Worm (Caenorhabditis elegans) whole organism, young adult: ENCODE measurements around the gene mec-7.

Experiments used
- B0019.2 ChIP-seq: fragments of 200-800 bp; sonication (Bioruptor generic); conservative IDR thresholded peaks from 2 replicates; pipeline ENCODE4 v1.3.6; 2022; ENCODE audit warnings: missing genetic modification reagents, missing genetic modification characterization, missing compliant biosample characterization
- D2030.7 ChIP-seq: fragments of 200-800 bp; sonication (Bioruptor generic); IDR thresholded peaks from 2 replicates; pipeline ENCODE4 v1.3.6; 2022; ENCODE audit warnings: missing genetic modification reagents, missing genetic modification characterization, missing compliant biosample characterization
- F55B11.4 ChIP-seq: sonication (generic microtip); optimal IDR thresholded peaks from 2 replicates; lab custom pipeline; 2016; ENCODE audit warnings: missing compliant biosample characterization, missing genetic modification characterization, borderline replicate concordance; ENCODE audit not compliant: insufficient read depth
- F57C9.4 ChIP-seq: sonication (generic microtip); optimal IDR thresholded peaks from 2 replicates; lab custom pipeline; 2017; ENCODE audit warnings: mild to moderate bottlenecking, missing genetic modification characterization, missing compliant biosample characterization
- K11D2.4 ChIP-seq: fragments of 200-800 bp; sonication (Bioruptor generic); IDR thresholded peaks from 2 replicates; pipeline ENCODE4 v1.3.6; 2022; ENCODE audit warnings: missing genetic modification reagents, missing genetic modification characterization, missing compliant biosample characterization
- K12H6.12 ChIP-seq: fragments of 200-800 bp; sonication (Bioruptor generic); optimal IDR thresholded peaks from 2 replicates; lab custom pipeline; 2018; ENCODE audit warnings: mild to moderate bottlenecking, missing genetic modification characterization, missing compliant biosample characterization
- T26A5.8 ChIP-seq: sonication (generic microtip); optimal IDR thresholded peaks from 2 replicates; lab custom pipeline; 2016; ENCODE audit warnings: missing genetic modification characterization, missing compliant biosample characterization
- Y56A3A.18 ChIP-seq: fragments of 200-800 bp; sonication (Bioruptor generic); IDR thresholded peaks from 2 replicates; pipeline ENCODE4 v1.3.6; 2022; ENCODE audit warnings: missing genetic modification reagents, missing genetic modification characterization, missing compliant biosample characterization
- Y67H2A.10 ChIP-seq: fragments of 200-800 bp; sonication (Bioruptor generic); conservative IDR thresholded peaks from 2 replicates; pipeline ENCODE4 v1.3.6; 2022; ENCODE audit warnings: missing genetic modification reagents, missing genetic modification characterization, missing compliant biosample characterization
- Y95B8A.8 ChIP-seq: fragments of 200-800 bp; sonication (Bioruptor generic); IDR thresholded peaks from 2 replicates; pipeline ENCODE4 v1.3.6; 2022; ENCODE audit warnings: missing genetic modification reagents, missing genetic modification characterization, missing compliant biosample characterization
- ZK185.1 ChIP-seq: sonication (generic microtip); optimal IDR thresholded peaks from 2 replicates; lab custom pipeline; 2016; ENCODE audit warnings: mild to moderate bottlenecking, missing genetic modification characterization, missing compliant biosample characterization; ENCODE audit not compliant: poor library complexity, severe bottlenecking
- athp-1 ChIP-seq: sonication (generic microtip); optimal IDR thresholded peaks from 2 replicates; lab custom pipeline; 2017; ENCODE audit warnings: mild to moderate bottlenecking, missing genetic modification characterization, missing compliant biosample characterization
- attf-6 ChIP-seq: fragments of 200-800 bp; sonication (Bioruptor generic); IDR thresholded peaks from 2 replicates; pipeline ENCODE4 v1.3.6; 2022; ENCODE audit warnings: missing genetic modification reagents, missing genetic modification characterization, missing compliant biosample characterization
- ccch-3 ChIP-seq: fragments of 200-800 bp; sonication (Bioruptor generic); optimal IDR thresholded peaks from 2 replicates; lab custom pipeline; 2018; ENCODE audit warnings: mild to moderate bottlenecking, missing genetic modification characterization, missing compliant biosample characterization
- cebp-1 ChIP-seq, 2 experiments: fragments of 200-800 bp in 1 of 2; sonication (Bioruptor generic) in 1 of 2; sonication (generic microtip) in 1 of 2; IDR thresholded peaks in 1 of 2; optimal IDR thresholded peaks in 1 of 2; 2 replicates each; pipeline versions ENCODE4 v1.3.6 to Lab custom; 2017 to 2022; ENCODE audit warnings: missing compliant biosample characterization in 2 of 2, missing genetic modification characterization in 2 of 2, mild to moderate bottlenecking in 1 of 2, missing genetic modification reagents in 1 of 2, moderate library complexity in 1 of 2
- die-1 ChIP-seq: sonication (generic microtip); optimal IDR thresholded peaks from 2 replicates; lab custom pipeline; 2016; ENCODE audit warnings: missing genotype, mild to moderate bottlenecking, missing genetic modification characterization, missing compliant biosample characterization
- dox-1 ChIP-seq: fragments of 200-800 bp; sonication (Bioruptor generic); IDR thresholded peaks from 2 replicates; pipeline ENCODE4 v1.3.6; 2022; ENCODE audit warnings: missing genetic modification reagents, missing genetic modification characterization, missing compliant biosample characterization
- dpl-1 ChIP-seq: fragments of 150-350 bp; optimal IDR thresholded peaks from 2 replicates; lab custom pipeline; 2014; ENCODE audit warnings: missing biosample characterization, missing genetic modification reagents, missing genetic modification characterization
- efl-1 ChIP-seq: fragments of 150-350 bp; optimal IDR thresholded peaks from 2 replicates; lab custom pipeline; 2014; ENCODE audit warnings: missing biosample characterization, missing genetic modification reagents, missing genetic modification characterization
- hmg-1.2 ChIP-seq: fragments of 200-800 bp; sonication (Bioruptor generic); IDR thresholded peaks from 2 replicates; pipeline ENCODE4 v1.3.6; 2022; ENCODE audit warnings: missing genetic modification reagents, missing genetic modification characterization, missing compliant biosample characterization
- hrde-1 ChIP-seq: sonication (generic microtip); optimal IDR thresholded peaks from 2 replicates; lab custom pipeline; 2016; ENCODE audit warnings: missing genetic modification characterization, mild to moderate bottlenecking, missing compliant biosample characterization, moderate library complexity, missing genotype, missing genetic modification reagents, borderline replicate concordance
- hsf-1 ChIP-seq: fragments of 200-800 bp; sonication (Bioruptor generic); IDR thresholded peaks from 2 replicates; pipeline ENCODE4 v1.3.6; 2022; ENCODE audit warnings: missing genetic modification reagents, missing genetic modification characterization, missing compliant biosample characterization
- let-526 ChIP-seq: fragments of 200-800 bp; sonication (Bioruptor generic); IDR thresholded peaks from 2 replicates; pipeline ENCODE4 v1.3.6; 2022; ENCODE audit warnings: missing genetic modification reagents, missing genetic modification characterization, missing compliant biosample characterization
- lin-35 ChIP-seq, 3 experiments: fragments of 150-350 bp in 2 of 3; sonication (generic microtip) in 1 of 3; optimal IDR thresholded peaks; 2 replicates each; lab custom pipeline; 2014 to 2018; ENCODE audit warnings: missing biosample characterization in 3 of 3, missing genetic modification characterization in 3 of 3, missing genetic modification reagents in 3 of 3
- lin-40 ChIP-seq: sonication (generic microtip); optimal IDR thresholded peaks from 2 replicates; lab custom pipeline; 2016; ENCODE audit warnings: missing genetic modification characterization, mild to moderate bottlenecking, missing compliant biosample characterization, missing genotype, missing genetic modification reagents
- lin-54 ChIP-seq: fragments of 200-800 bp; sonication (Bioruptor generic); optimal IDR thresholded peaks from 2 replicates; lab custom pipeline; 2018; ENCODE audit warnings: mild to moderate bottlenecking, missing genetic modification characterization, missing compliant biosample characterization
- lsl-1 ChIP-seq: fragments of 200-800 bp; sonication (Bioruptor generic); optimal IDR thresholded peaks from 2 replicates; lab custom pipeline; 2018; ENCODE audit warnings: mild to moderate bottlenecking, missing genetic modification characterization, moderate library complexity, missing compliant biosample characterization
- madf-6 ChIP-seq: fragments of 200-800 bp; sonication (Bioruptor generic); IDR thresholded peaks from 2 replicates; pipeline ENCODE4 v1.3.6; 2022; ENCODE audit warnings: missing genetic modification reagents, missing genetic modification characterization, missing compliant biosample characterization
- nfya-1 ChIP-seq: sonication (generic microtip); optimal IDR thresholded peaks from 2 replicates; lab custom pipeline; 2017; ENCODE audit warnings: antibody characterized with exemption, missing compliant biosample characterization, missing genetic modification characterization, borderline replicate concordance; ENCODE audit not compliant: insufficient read depth
- nfya-2 ChIP-seq: fragments of 200-800 bp; sonication (Bioruptor generic); IDR thresholded peaks from 2 replicates; pipeline ENCODE4 v1.3.6; 2022; ENCODE audit warnings: missing genetic modification reagents, missing genetic modification characterization, missing compliant biosample characterization
- nfyb-1 ChIP-seq: fragments of 200-800 bp; sonication (Bioruptor generic); IDR thresholded peaks from 2 replicates; pipeline ENCODE4 v1.3.6; 2022; ENCODE audit warnings: missing genetic modification reagents, missing genetic modification characterization, missing compliant biosample characterization
- nhr-90 ChIP-seq: sonication (generic microtip); optimal IDR thresholded peaks from 2 replicates; lab custom pipeline; 2016; ENCODE audit warnings: missing genotype, mild to moderate bottlenecking, missing genetic modification characterization, missing compliant biosample characterization
- pha-4 ChIP-seq: fragments of 150-350 bp; sonication (generic microtip); optimal IDR thresholded peaks from 2 replicates; lab custom pipeline; 2014; ENCODE audit warnings: missing biosample characterization, missing genetic modification reagents, missing genetic modification characterization
- repo-1 ChIP-seq: sonication (generic microtip); optimal IDR thresholded peaks from 2 replicates; lab custom pipeline; 2017; ENCODE audit warnings: mild to moderate bottlenecking, missing genetic modification characterization, missing compliant biosample characterization
- sdz-38 ChIP-seq: sonication (generic microtip); optimal IDR thresholded peaks from 2 replicates; lab custom pipeline; 2016; ENCODE audit warnings: missing genotype, missing genetic modification characterization, missing compliant biosample characterization
- snpc-1.1 ChIP-seq: sonication (generic microtip); optimal IDR thresholded peaks from 2 replicates; lab custom pipeline; 2017; ENCODE audit warnings: missing genetic modification characterization, mild to moderate bottlenecking, missing compliant biosample characterization, antibody characterized with exemption, moderate library complexity, missing genotype, missing genetic modification reagents; ENCODE audit not compliant: insufficient read depth
- snpc-3.4 ChIP-seq: sonication (generic microtip); optimal IDR thresholded peaks from 2 replicates; lab custom pipeline; 2017; ENCODE audit warnings: missing genetic modification characterization, mild to moderate bottlenecking, missing compliant biosample characterization, antibody characterized with exemption, moderate library complexity, missing genotype, missing genetic modification reagents
- sptf-2 ChIP-seq: fragments of 200-800 bp; sonication (Bioruptor generic); optimal IDR thresholded peaks from 2 replicates; lab custom pipeline; 2018; ENCODE audit warnings: mild to moderate bottlenecking, missing genetic modification characterization, missing compliant biosample characterization
- tbp1 ChIP-seq: fragments of 200-800 bp; sonication (Bioruptor generic); optimal IDR thresholded peaks from 2 replicates; lab custom pipeline; 2018; ENCODE audit warnings: mild to moderate bottlenecking, missing genetic modification characterization, missing compliant biosample characterization
- tbx-9 ChIP-seq: sonication (generic microtip); optimal IDR thresholded peaks from 2 replicates; lab custom pipeline; 2016; ENCODE audit warnings: borderline replicate concordance, missing genetic modification characterization, inconsistent platforms, missing compliant biosample characterization

Gene mec-7

ce11 chrX:7793377-7794041 is 17.0 kb upstream of the mec-7 start, which contains the start of gene ZK154.6:
Gene ZK154.6 (minus strand): TSS chrX:7793563.
- TF ChIP-seq hmg-1.2 (GFP tag; lab: Robert Waterston, UW) = peak; percentile 50; the same call in 1 of the 2 replicates
- TF ChIP-seq ZK185.1 (tag; lab: Kevin White, UChicago) = peak; percentile 18
- TF ChIP-seq tbx-9 (tag; lab: Kevin White, UChicago) = no peak
- TF ChIP-seq tbp1 (GFP tag; lab: Kevin White, UChicago) = no peak
- no peak for TF ChIP-seq nfya-2 (GFP tag; lab: Robert Waterston, UW)
- TF ChIP-seq F55B11.4 (tag; lab: Kevin White, UChicago) = no peak
- no peak for TF ChIP-seq die-1
- no peak for TF ChIP-seq lsl-1 (GFP tag; lab: Kevin White, UChicago)
- TF ChIP-seq madf-6 = no peak
- no peak for TF ChIP-seq Y95B8A.8 (GFP tag; lab: Robert Waterston, UW)
- no peak for TF ChIP-seq lin-54 (GFP tag; lab: Kevin White, UChicago)
- TF ChIP-seq repo-1 = no peak
- TF ChIP-seq B0019.2 (GFP tag; lab: Robert Waterston, UW) = no peak
- TF ChIP-seq ccch-3 (GFP tag; lab: Kevin White, UChicago) = no peak
- no peak for TF ChIP-seq pha-4 (tag; lab: Kevin White, UChicago)
- TF ChIP-seq nhr-90 = no peak
- no peak for TF ChIP-seq let-526 (GFP tag; lab: Robert Waterston, UW)
- no peak for TF ChIP-seq nfyb-1 (GFP tag; lab: Robert Waterston, UW)
- no peak for TF ChIP-seq Y67H2A.10 (GFP tag; lab: Robert Waterston, UW)
- TF ChIP-seq efl-1 (GFP tag; lab: Kevin White, UChicago) = no peak
- TF ChIP-seq snpc-1.1 (tag; lab: Kevin White, UChicago) = no peak
- no peak for TF ChIP-seq hrde-1 (tag; lab: Kevin White, UChicago)
- TF ChIP-seq sptf-2 = no peak
- TF ChIP-seq attf-6 (GFP tag; lab: Robert Waterston, UW) = no peak
- peak; percentile 86 for TF ChIP-seq cebp-1 (GFP tag; IDR thresholded peaks at IDR 0.05; lab: Robert Waterston, UW)
- TF ChIP-seq cebp-1 (tag; optimal IDR thresholded peaks at IDR 0.05; lab: Kevin White, UChicago) = peak; percentile 97
- no peak for TF ChIP-seq lin-40 (tag; lab: Kevin White, UChicago)
- TF ChIP-seq D2030.7 (GFP tag; lab: Robert Waterston, UW) = no peak
- TF ChIP-seq, all 124 proteins: peak for 3

ce11 chrX:7791802-7792201 is 15.3 kb upstream of the mec-7 start:
- TF ChIP-seq athp-1 = no peak
- TF ChIP-seq F57C9.4 (tag; lab: Kevin White, UChicago) = no peak
- TF ChIP-seq lin-40 (tag; lab: Kevin White, UChicago) = peak; percentile 13
- TF ChIP-seq cebp-1 (GFP tag; IDR thresholded peaks at IDR 0.05; lab: Robert Waterston, UW) = peak; percentile 87
- peak; percentile 97 for TF ChIP-seq cebp-1 (tag; optimal IDR thresholded peaks at IDR 0.05; lab: Kevin White, UChicago)
- no peak for TF ChIP-seq hsf-1 (GFP tag; lab: Robert Waterston, UW)
- no peak for TF ChIP-seq dpl-1 (GFP tag; lab: Kevin White, UChicago)
- TF ChIP-seq K12H6.12 = peak; percentile 27
- no peak for TF ChIP-seq T26A5.8 (tag; lab: Kevin White, UChicago)
- no peak for TF ChIP-seq sdz-38 (tag; lab: Kevin White, UChicago)
- TF ChIP-seq snpc-1.1 (tag; lab: Kevin White, UChicago) = no peak
- TF ChIP-seq Y56A3A.18 (GFP tag; lab: Robert Waterston, UW) = no peak
- TF ChIP-seq K11D2.4 (GFP tag; lab: Robert Waterston, UW) = no peak
- no peak for TF ChIP-seq pha-4 (tag; lab: Kevin White, UChicago)
- TF ChIP-seq dox-1 (GFP tag; lab: Robert Waterston, UW) = no peak
- no peak for TF ChIP-seq snpc-3.4 (tag; lab: Kevin White, UChicago)
- TF ChIP-seq nfya-1 (tag; lab: Kevin White, UChicago) = no peak
- peak in 1 of 3 experiments; percentile 42 for TF ChIP-seq lin-35 (GFP tag; optimal IDR thresholded peaks at IDR 0.05; lab: Kevin White, UChicago)
